Fruit fly (Drosophila melanogaster) whole organism, pupa: ENCODE data around the gene CG14219.

Source experiments
- CG10348 ChIP-seq: fragments of 200-800 bp; sonication (Bioruptor generic); IDR thresholded peaks from 2 replicates; pipeline ENCODE4 v1.3.6; 2022; ENCODE audit warnings: missing biosample characterization, missing genetic modification characterization
- CG14655 ChIP-seq: fragments of 200-800 bp; sonication (Bioruptor generic); optimal IDR thresholded peaks from 3 replicates; lab custom pipeline; 2017; ENCODE audit warnings: mild to moderate bottlenecking, missing biosample characterization, missing genetic modification reagents, missing genetic modification characterization
- CG8159 ChIP-seq: fragments of 200-800 bp; sonication (Bioruptor generic); optimal IDR thresholded peaks from 3 replicates; lab custom pipeline; 2018; ENCODE audit warnings: missing biosample characterization, mild to moderate bottlenecking, missing genetic modification characterization, moderate library complexity
- CG9948 ChIP-seq: fragments of 200-800 bp; sonication (Bioruptor generic); optimal IDR thresholded peaks from 2 replicates; lab custom pipeline; 2018; ENCODE audit warnings: missing biosample characterization, mild to moderate bottlenecking, missing genetic modification characterization, moderate library complexity
- Ets98B ChIP-seq: fragments of 200-800 bp; sonication (Bioruptor generic); IDR thresholded peaks from 2 replicates; pipeline ENCODE4 v1.3.6; 2022; ENCODE audit warnings: missing biosample characterization, missing genetic modification characterization
- Pif1B ChIP-seq: fragments of 200-800 bp; sonication (Bioruptor generic); optimal IDR thresholded peaks from 3 replicates; lab custom pipeline; 2016; ENCODE audit warnings: missing biosample characterization, missing genetic modification characterization

dm6 chrX:19603953-19604352 is 14.0 kb upstream of the CG14219 start:
- TF ChIP-seq CG10348 (peak; percentile 26; the same call in 1 of the 2 replicates), Pif1B (GFP tag; lab: Kevin White, UChicago) (peak; percentile 73), Ets98B (peak; percentile 89), CG14655 (GFP tag; lab: Kevin White, UChicago) (peak; percentile 87), CG8159 (tag; lab: Kevin White, UChicago) (peak; percentile 72), CG9948 (tag; lab: Kevin White, UChicago) (peak; percentile 73)
